Worm (Caenorhabditis elegans) whole organism, midembryonic: ENCODE measurements around the gene K09C4.5.

Source experiments
- T22C8.4 ChIP-seq: fragments of 200-800 bp; sonication (Bioruptor generic); IDR thresholded peaks from 2 replicates; pipeline ENCODE4 v1.3.6; 2022; ENCODE audit warnings: missing genetic modification characterization, missing compliant biosample characterization
- cog-1 ChIP-seq: sonication (generic microtip); optimal IDR thresholded peaks from 2 replicates; lab custom pipeline; 2016; ENCODE audit warnings: missing genetic modification characterization, missing compliant biosample characterization
- flt-1 ChIP-seq: fragments of 200-800 bp; sonication (Bioruptor generic); IDR thresholded peaks from 2 replicates; pipeline ENCODE4 v1.3.6; 2022; ENCODE audit warnings: missing genetic modification characterization, missing compliant biosample characterization
- klf-2 ChIP-seq: fragments of 200-800 bp; sonication (Bioruptor generic); conservative IDR thresholded peaks from 2 replicates; pipeline ENCODE4 v1.3.6; 2022; ENCODE audit warnings: missing genetic modification reagents, missing genetic modification characterization, missing compliant biosample characterization
- med-1 ChIP-seq: sonication (generic microtip); optimal IDR thresholded peaks from 2 replicates; lab custom pipeline; 2017; ENCODE audit warnings: missing genetic modification characterization, mild to moderate bottlenecking, missing compliant biosample characterization, antibody characterized with exemption, missing genetic modification reagents; ENCODE audit not compliant: insufficient read depth
- ref-1 ChIP-seq: fragments of 200-800 bp; sonication (Bioruptor generic); conservative IDR thresholded peaks from 2 replicates; pipeline ENCODE4 v1.3.6; 2022; ENCODE audit warnings: missing genetic modification reagents, missing genetic modification characterization, missing compliant biosample characterization
- tab-1 ChIP-seq: fragments of 200-800 bp; sonication (Bioruptor generic); IDR thresholded peaks from 2 replicates; pipeline ENCODE4 v1.3.6; 2022; ENCODE audit warnings: missing genetic modification characterization, missing compliant biosample characterization
- ztf-23 ChIP-seq: fragments of 200-800 bp; sonication (Bioruptor generic); IDR thresholded peaks from 2 replicates; pipeline ENCODE4 v1.3.6; 2022; ENCODE audit warnings: missing genetic modification reagents, missing genetic modification characterization, missing compliant biosample characterization
- ztf-29 ChIP-seq: fragments of 200-800 bp; sonication (Bioruptor generic); IDR thresholded peaks from 2 replicates; pipeline ENCODE4 v1.3.6; 2022; ENCODE audit warnings: missing genetic modification reagents, missing genetic modification characterization, missing compliant biosample characterization

K09C4.5 gene

DNA sequence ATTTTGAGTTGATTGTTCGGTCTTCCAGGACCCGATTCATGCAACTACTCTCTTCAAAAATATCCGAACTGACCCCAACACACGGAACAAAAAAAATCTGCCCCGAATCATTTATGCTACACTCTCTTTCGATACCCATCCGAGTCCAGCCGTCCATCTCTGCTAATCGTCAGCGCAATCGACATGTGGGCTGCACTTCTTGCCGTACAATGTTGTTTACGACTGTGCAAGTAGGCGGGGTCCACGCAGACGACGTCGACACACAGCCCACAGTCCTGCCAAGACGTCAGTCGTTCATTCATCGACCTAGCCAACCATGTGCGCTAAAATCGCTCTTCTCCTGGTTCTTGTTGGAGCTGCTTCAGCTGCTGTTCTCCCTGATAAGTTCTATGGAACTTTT is 23.6 kb upstream of the K09C4.5 start, which contains the start of gene lbp-1:
lbp-1 (plus strand) TSS at position 301 of the 400 bp plus-strand sequence.
- TF ChIP-seq flt-1 (GFP tag; lab: Robert Waterston, UW) (0 out of 2 replicates have a peak, but pooled peaks have one; percentile 7), ztf-23 (no peak)

- TF ChIP-seq flt-1 (GFP tag; lab: Robert Waterston, UW) (no peak), tab-1 (GFP tag; lab: Robert Waterston, UW) (no peak), T22C8.4 (GFP tag; lab: Robert Waterston, UW) (no peak), med-1 (GFP tag; lab: Kevin White, UChicago) (no peak), ztf-29 (GFP tag; lab: Robert Waterston, UW) (no peak)
Measured at ce11 chrX:3260509-3260908, 21.9 kb upstream of the K09C4.5 start, which contains the start of gene lbp-2. Gene lbp-2 (plus strand): TSS chrX:3260610.

- TF ChIP-seq klf-2 (no peak), ztf-23 (no peak), flt-1 (GFP tag; lab: Robert Waterston, UW) (no peak), ref-1 (GFP tag; lab: Robert Waterston, UW) (no peak), med-1 (GFP tag; lab: Kevin White, UChicago) (no peak), tab-1 (GFP tag; lab: Robert Waterston, UW) (no peak), ztf-29 (GFP tag; lab: Robert Waterston, UW) (no peak), cog-1 (tag; lab: Kevin White, UChicago) (no peak), T22C8.4 (GFP tag; lab: Robert Waterston, UW) (no peak)
Measured at ce11 chrX:3262600-3262999, 19.8 kb upstream of the K09C4.5 start, which contains the start of gene fbxb-71. Gene fbxb-71 (plus strand): TSS chrX:3262900.

ce11 chrX:3270806-3271205 is 11.6 kb upstream of the K09C4.5 start, which contains the start of gene sul-1:
Gene sul-1 (minus strand): TSS chrX:3270906.
- no peak for TF ChIP-seq cog-1 (tag; lab: Kevin White, UChicago)
- TF ChIP-seq ztf-29 (GFP tag; lab: Robert Waterston, UW) = no peak
- no peak for TF ChIP-seq flt-1 (GFP tag; lab: Robert Waterston, UW)
- TF ChIP-seq ztf-23 = no peak
- TF ChIP-seq klf-2 = no peak
- TF ChIP-seq tab-1 (GFP tag; lab: Robert Waterston, UW) = no peak
- no peak for TF ChIP-seq T22C8.4 (GFP tag; lab: Robert Waterston, UW)
- no peak for TF ChIP-seq med-1 (GFP tag; lab: Kevin White, UChicago)

DNA sequence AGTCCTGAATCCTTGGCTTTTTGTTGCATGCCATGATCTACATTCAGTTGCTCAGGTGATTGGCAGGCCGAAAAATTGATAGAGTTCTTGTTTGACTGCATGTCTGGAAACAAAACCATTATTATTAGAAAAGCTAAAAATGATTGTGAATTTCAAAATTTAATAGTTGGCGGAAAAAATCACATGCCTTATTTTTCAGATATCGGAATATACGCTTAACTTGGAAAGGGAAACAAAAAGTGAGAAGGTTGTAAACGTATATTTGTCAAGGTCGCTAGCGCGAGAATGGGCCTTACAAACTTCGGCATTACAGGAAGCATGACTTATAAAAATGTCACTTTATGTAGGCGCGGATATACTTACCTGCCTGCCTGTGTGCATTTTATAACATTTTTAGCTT is 10.8 kb upstream of the K09C4.5 start, which contains the start of gene K09C4.9:
K09C4.9 (minus strand) TSS at position 101 of the 400 bp plus-strand sequence.
- TF ChIP-seq ztf-23 = no peak
- no peak for TF ChIP-seq klf-2
- TF ChIP-seq cog-1 (tag; lab: Kevin White, UChicago) = no peak
- TF ChIP-seq T22C8.4 (GFP tag; lab: Robert Waterston, UW) = no peak
- no peak for TF ChIP-seq med-1 (GFP tag; lab: Kevin White, UChicago)
- no peak for TF ChIP-seq ztf-29 (GFP tag; lab: Robert Waterston, UW)
- TF ChIP-seq tab-1 (GFP tag; lab: Robert Waterston, UW) = no peak
- TF ChIP-seq flt-1 (GFP tag; lab: Robert Waterston, UW) = no peak
- TF ChIP-seq ref-1 (GFP tag; lab: Robert Waterston, UW) = no peak

ce11 chrX:3272580-3272979 is 9.9 kb upstream of the K09C4.5 start, which contains the start of gene K09C4.7:
Gene K09C4.7 (plus strand): TSS chrX:3272880.
- TF ChIP-seq ztf-29 (GFP tag; lab: Robert Waterston, UW) = no peak
- TF ChIP-seq flt-1 (GFP tag; lab: Robert Waterston, UW) = no peak
- no peak for TF ChIP-seq klf-2
- TF ChIP-seq med-1 (GFP tag; lab: Kevin White, UChicago) = no peak
- TF ChIP-seq cog-1 (tag; lab: Kevin White, UChicago) = no peak
- TF ChIP-seq ztf-23 = no peak
- TF ChIP-seq ref-1 (GFP tag; lab: Robert Waterston, UW) = no peak
- no peak for TF ChIP-seq tab-1 (GFP tag; lab: Robert Waterston, UW)
- TF ChIP-seq T22C8.4 (GFP tag; lab: Robert Waterston, UW) = no peak

DNA sequence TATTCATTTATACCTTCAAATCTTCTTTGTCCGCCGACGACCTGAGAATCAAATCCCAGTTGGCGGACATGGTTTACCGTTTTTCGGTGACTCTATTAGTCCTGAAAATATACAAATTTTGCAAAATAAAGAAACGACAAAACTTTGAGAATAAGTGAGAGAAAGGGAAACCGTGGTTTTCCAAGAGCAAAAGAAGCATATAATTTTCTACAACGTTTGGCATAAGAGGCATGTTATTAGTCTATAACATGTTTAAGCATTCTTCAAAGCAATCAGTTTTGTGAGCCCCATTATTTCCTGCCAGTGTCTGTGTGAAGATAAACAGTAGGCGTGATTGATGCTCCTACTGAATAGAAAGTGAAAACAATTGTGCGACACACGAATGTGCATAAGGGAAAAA is 2.3 kb upstream of the K09C4.5 start, which contains the start of gene K09C4.10:
K09C4.10 (minus strand) TSS at position 101 of the 400 bp plus-strand sequence.
- TF ChIP-seq ref-1 (GFP tag; lab: Robert Waterston, UW) (no peak), klf-2 (no peak)

DNA sequence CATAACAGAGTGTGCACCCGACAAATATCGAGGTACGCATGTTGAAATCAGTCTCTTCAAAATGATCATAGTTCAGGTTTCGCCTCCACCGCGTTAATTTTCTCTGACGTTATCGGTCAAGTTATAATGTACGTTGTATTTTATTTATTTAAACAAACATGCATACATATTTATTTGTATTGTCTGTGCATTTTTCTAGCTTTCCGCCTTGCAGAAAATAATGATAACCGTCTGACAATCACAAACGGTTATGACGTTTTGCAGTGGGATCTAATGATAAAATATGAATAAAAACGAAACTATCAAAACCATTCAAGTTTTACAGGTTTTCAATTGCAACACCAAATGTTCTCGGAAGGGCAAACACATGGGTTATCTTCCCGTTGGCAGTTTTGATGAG is 758 bp downstream of the K09C4.5 start:
- TF ChIP-seq med-1 (GFP tag; lab: Kevin White, UChicago) (no peak), flt-1 (GFP tag; lab: Robert Waterston, UW) (no peak), tab-1 (GFP tag; lab: Robert Waterston, UW) (no peak), ref-1 (GFP tag; lab: Robert Waterston, UW) (no peak), ztf-29 (GFP tag; lab: Robert Waterston, UW) (no peak), cog-1 (tag; lab: Kevin White, UChicago) (no peak), ztf-23 (no peak), T22C8.4 (GFP tag; lab: Robert Waterston, UW) (no peak), klf-2 (no peak)

DNA sequence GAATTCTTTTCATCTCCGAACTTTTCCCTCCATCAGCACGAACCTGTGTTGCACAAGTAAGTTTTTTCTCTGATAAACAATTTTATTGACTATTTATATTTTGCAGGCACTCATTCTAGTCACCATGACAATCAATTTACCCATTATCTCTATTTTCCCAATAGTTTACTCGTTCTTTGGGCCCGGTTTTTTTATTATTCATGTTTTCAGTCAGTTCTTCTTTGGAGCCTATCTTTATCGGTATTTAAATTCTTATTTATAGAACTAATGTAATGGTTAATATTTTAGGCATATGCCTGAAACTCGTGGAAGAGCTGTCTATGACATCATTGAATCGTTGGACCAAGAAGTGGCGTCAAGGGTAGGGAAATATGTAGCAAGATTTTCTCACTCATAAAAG is 2.5 kb downstream of the K09C4.5 start:
- no peak for TF ChIP-seq ztf-23

ce11 chrX:3285448-3285847 is 3.0 kb downstream of the K09C4.5 start:
- TF ChIP-seq ref-1 (GFP tag; lab: Robert Waterston, UW) (no peak), flt-1 (GFP tag; lab: Robert Waterston, UW) (no peak), med-1 (GFP tag; lab: Kevin White, UChicago) (no peak), T22C8.4 (GFP tag; lab: Robert Waterston, UW) (no peak), tab-1 (GFP tag; lab: Robert Waterston, UW) (no peak), cog-1 (tag; lab: Kevin White, UChicago) (no peak), ztf-29 (GFP tag; lab: Robert Waterston, UW) (no peak), ztf-23 (no peak), klf-2 (no peak)
